Fruit fly (Drosophila melanogaster) whole organism, adult: ENCODE data around the gene Cyp305a1.

Experiments used
- CG12768 ChIP-seq: fragments of 200-800 bp; sonication (Bioruptor generic); optimal IDR thresholded peaks from 2 replicates; lab custom pipeline; 2017; ENCODE audit warnings: missing biosample characterization, missing genetic modification characterization, mild to moderate bottlenecking, moderate library complexity, missing genetic modification reagents
- CG14711 ChIP-seq: fragments of 200-800 bp; sonication (Bioruptor generic); optimal IDR thresholded peaks from 2 replicates; lab custom pipeline; 2018; ENCODE audit warnings: missing biosample characterization, mild to moderate bottlenecking, missing genetic modification characterization, moderate library complexity
- CG1620 ChIP-seq: fragments of 200-800 bp; sonication (Bioruptor generic); optimal IDR thresholded peaks from 2 replicates; lab custom pipeline; 2016; ENCODE audit warnings: missing biosample characterization, missing genetic modification characterization
- CG33017 ChIP-seq: fragments of 200-800 bp; sonication (Bioruptor generic); optimal IDR thresholded peaks from 2 replicates; lab custom pipeline; 2018; ENCODE audit warnings: missing biosample characterization, mild to moderate bottlenecking, missing genetic modification characterization, moderate library complexity
- CG5204 ChIP-seq: fragments of 200-800 bp; sonication (Bioruptor generic); optimal IDR thresholded peaks from 2 replicates; lab custom pipeline; 2016; ENCODE audit warnings: missing biosample characterization, missing genetic modification characterization
- CG7101 ChIP-seq: fragments of 200-800 bp; sonication (Bioruptor generic); optimal IDR thresholded peaks from 2 replicates; lab custom pipeline; 2018; ENCODE audit warnings: missing biosample characterization, mild to moderate bottlenecking, missing genetic modification characterization, moderate library complexity
- Clk ChIP-seq: fragments of 200-800 bp; sonication (Bioruptor generic); optimal IDR thresholded peaks from 2 replicates; lab custom pipeline; 2017; ENCODE audit warnings: missing biosample characterization, missing genetic modification characterization
- Mnt ChIP-seq: fragments of 200-800 bp; sonication (Bioruptor generic); optimal IDR thresholded peaks from 2 replicates; lab custom pipeline; 2016; ENCODE audit warnings: missing biosample characterization, mild to moderate bottlenecking, missing genetic modification characterization
- bab1 ChIP-seq: fragments of 200-800 bp; sonication (Bioruptor generic); optimal IDR thresholded peaks from 3 replicates; lab custom pipeline; 2019; ENCODE audit warnings: missing biosample characterization, mild to moderate bottlenecking, missing genetic modification characterization, moderate library complexity
- cic ChIP-seq: fragments of 200-800 bp; sonication (Bioruptor generic); optimal IDR thresholded peaks from 2 replicates; lab custom pipeline; 2017; ENCODE audit warnings: missing biosample characterization, mild to moderate bottlenecking, missing genetic modification characterization, moderate library complexity
- cnc ChIP-seq, 2 experiments: fragments of >200 bp; optimal IDR thresholded peaks; 2 replicates each; lab custom pipeline; 2017
- ovo ChIP-seq: fragments of 200-800 bp; sonication (Bioruptor generic); optimal IDR thresholded peaks from 2 replicates; lab custom pipeline; 2016; ENCODE audit warnings: missing biosample characterization, missing genetic modification characterization
- tj ChIP-seq: fragments of 200-800 bp; sonication (Bioruptor generic); optimal IDR thresholded peaks from 3 replicates; lab custom pipeline; 2017; ENCODE audit warnings: missing biosample characterization, mild to moderate bottlenecking, missing genetic modification characterization, moderate library complexity
- toe ChIP-seq: fragments of 200-800 bp; sonication (Bioruptor generic); optimal IDR thresholded peaks from 2 replicates; lab custom pipeline; 2016; ENCODE audit warnings: missing biosample characterization, missing genetic modification characterization

- no peak for TF ChIP-seq CG7101
- TF ChIP-seq cnc (optimal IDR thresholded peaks at IDR 0.05; lab: Kevin White, UChicago) = no peak
- TF ChIP-seq ovo (GFP tag; lab: Kevin White, UChicago) = no peak
- TF ChIP-seq CG12768 (GFP tag; lab: Kevin White, UChicago) = no peak
- TF ChIP-seq tj (GFP tag; lab: Kevin White, UChicago) = peak; percentile 94
- no peak for TF ChIP-seq CG5204 (GFP tag; lab: Kevin White, UChicago)
- TF ChIP-seq toe (GFP tag; lab: Kevin White, UChicago) = no peak
- TF ChIP-seq CG1620 (GFP tag; lab: Kevin White, UChicago) = no peak
- TF ChIP-seq CG14711 (tag; lab: Kevin White, UChicago) = no peak
- no peak for TF ChIP-seq Clk (GFP tag; lab: Kevin White, UChicago)
- TF ChIP-seq CG33017 = no peak
- TF ChIP-seq cic (GFP tag; lab: Kevin White, UChicago) = no peak
- no peak for TF ChIP-seq Mnt (GFP tag; lab: Kevin White, UChicago)
- TF ChIP-seq bab1 (GFP tag; lab: Kevin White, UChicago) = no peak
Observed at dm6 chr3L:19845907-19846301, 32.8 kb upstream of the Cyp305a1 start.
